Fruit fly (Drosophila melanogaster): ENCODE results near the gene CG32407.

The CG32407 gene

dm6 chr3L:5964399-5964798 lies 42.5 kb downstream of the CG32407 start (continued):
- TF ChIP-seq CG4404 (GFP tag; IDR thresholded peaks at IDR 0.05) (peak; percentile 43), Rfx (GFP tag; IDR thresholded peaks at IDR 0.05) (0 out of 2 replicates have a peak, but pooled peaks have one; percentile 5), sug (tag; optimal IDR thresholded peaks at IDR 0.05) (no peak), dmrt11E (tag; optimal IDR thresholded peaks at IDR 0.05) (peak; percentile 29), CG7839 (tag; optimal IDR thresholded peaks at IDR 0.05) (peak; percentile 1), bsh (GFP tag; optimal IDR thresholded peaks at IDR 0.05) (peak in 1 of 2 experiments; percentile 25), Xbp1 (GFP tag; optimal IDR thresholded peaks at IDR 0.05) (peak; percentile 19), CG6689 (GFP tag; IDR thresholded peaks at IDR 0.05) (peak; percentile 47; the same call in 1 of the 2 replicates), zfh1 (GFP tag; IDR thresholded peaks at IDR 0.05) (peak; percentile 65; the same call in 2 of the 3 replicates), stc (GFP tag; IDR thresholded peaks at IDR 0.05) (no peak), CG7271 (tag; optimal IDR thresholded peaks at IDR 0.05) (no peak), esg (GFP tag; conservative IDR thresholded peaks at IDR 0.05) (no peak), CG10462 (GFP tag; optimal IDR thresholded peaks at IDR 0.05) (peak; percentile 14), CG2712 (tag; optimal IDR thresholded peaks at IDR 0.05) (peak; percentile 19), Ets65A (GFP tag) (peak; percentile 92)

dm6 chr3L:5966850-5967418 lies 45.1 kb downstream of the CG32407 start:
- peak; percentile 30 for TF ChIP-seq sens (GFP tag)
- TF ChIP-seq amos (GFP tag; IDR thresholded peaks at IDR 0.05; ENCODE audit: partially characterized antibody) = peak; percentile 15; the same call in 1 of the 2 replicates
- peak; percentile 99 for TF ChIP-seq CG11504 (tag; optimal IDR thresholded peaks at IDR 0.05)
- peak; percentile 38 for TF ChIP-seq stwl (tag; optimal IDR thresholded peaks at IDR 0.05)
- TF ChIP-seq bowl (GFP tag; IDR thresholded peaks at IDR 0.05) = no peak
- peak; percentile 76 for TF ChIP-seq CTCF (GFP tag; optimal IDR thresholded peaks at IDR 0.05)
- TF ChIP-seq Bgb (GFP tag; IDR thresholded peaks at IDR 0.05; ENCODE audit: partially characterized antibody) = peak; percentile 34; the same call in 1 of the 2 replicates
- no peak for TF ChIP-seq CG16813 (GFP tag; IDR thresholded peaks at IDR 0.05; ENCODE audit: partially characterized antibody)
- TF ChIP-seq D (optimal IDR thresholded peaks at IDR 0.05) = peak; percentile 6
- no peak for TF ChIP-seq D (GFP tag; optimal IDR thresholded peaks at IDR 0.05)
- TF ChIP-seq CG2712 (tag; optimal IDR thresholded peaks at IDR 0.05) = peak; percentile 6
- TF ChIP-seq Stat92E (GFP tag; optimal IDR thresholded peaks at IDR 0.05) = peak in 1 of 3 experiments; percentile 6
- TF ChIP-seq Neu2 (GFP tag; optimal IDR thresholded peaks at IDR 0.05; ENCODE audit: borderline replicate concordance) = no peak

- TF ChIP-seq CG18476 (GFP tag; optimal IDR thresholded peaks at IDR 0.05) = peak; percentile 92
- peak; percentile 48 for TF ChIP-seq Ets65A (GFP tag)
- no peak for TF ChIP-seq tin (GFP tag; optimal IDR thresholded peaks at IDR 0.05)
Measured at dm6 chr3L:5968695-5969094, 46.8 kb downstream of the CG32407 start.

- TF ChIP-seq CG15479 (GFP tag; optimal IDR thresholded peaks at IDR 0.05) = peak; percentile 27
- no peak for TF ChIP-seq Scr (GFP tag; IDR thresholded peaks at IDR 0.05; ENCODE audit: partially characterized antibody)
- TF ChIP-seq oc (tag; optimal IDR thresholded peaks at IDR 0.05) = peak; percentile 65
- no peak for TF ChIP-seq sens-2 (GFP tag; IDR thresholded peaks at IDR 0.05)
- TF ChIP-seq hkb (optimal IDR thresholded peaks at IDR 0.05) = peak; percentile 61
- no peak for TF ChIP-seq hkb (GFP tag; IDR thresholded peaks at IDR 0.05)
- no peak for TF ChIP-seq HLH3B (GFP tag; IDR thresholded peaks at IDR 0.05)
- TF ChIP-seq gsb-n (tag; optimal IDR thresholded peaks at IDR 0.05) = no peak
- TF ChIP-seq sr (GFP tag; IDR thresholded peaks at IDR 0.05) = no peak
- peak; percentile 50 for TF ChIP-seq D (optimal IDR thresholded peaks at IDR 0.05)
- TF ChIP-seq D (GFP tag; optimal IDR thresholded peaks at IDR 0.05) = peak; percentile 5
- no peak for TF ChIP-seq CG7372 (GFP tag; IDR thresholded peaks at IDR 0.05)
- TF ChIP-seq p53 (GFP tag; optimal IDR thresholded peaks at IDR 0.05) = no peak
- no peak for TF ChIP-seq pb (GFP tag; optimal IDR thresholded peaks at IDR 0.05)
Measured at dm6 chr3L:5969122-5969521, 47.3 kb downstream of the CG32407 start.

All from whole organism, embryonic.